Worm (Caenorhabditis elegans) whole organism, late embryonic: ENCODE results near the gene vps-16.

Source experiments
- Y22D7AL.16 ChIP-seq: sonication (generic microtip); optimal IDR thresholded peaks from 2 replicates; lab custom pipeline; 2016; ENCODE audit warnings: missing genetic modification characterization, missing compliant biosample characterization
- ceh-19 ChIP-seq: fragments of 200-800 bp; sonication (Bioruptor generic); optimal IDR thresholded peaks from 2 replicates; lab custom pipeline; 2018; ENCODE audit warnings: mild to moderate bottlenecking, missing genetic modification characterization, missing compliant biosample characterization
- ceh-45 ChIP-seq: fragments of 200-800 bp; sonication (Bioruptor generic); IDR thresholded peaks from 2 replicates; pipeline ENCODE4 v1.3.6; 2022; ENCODE audit warnings: missing genetic modification reagents, missing genetic modification characterization, missing compliant biosample characterization
- madf-2 ChIP-seq: sonication (generic microtip); optimal IDR thresholded peaks from 2 replicates; lab custom pipeline; 2017; ENCODE audit warnings: missing genetic modification characterization, missing compliant biosample characterization
- nhr-11 ChIP-seq: fragments of 150-350 bp; optimal IDR thresholded peaks from 2 replicates; lab custom pipeline; 2014; ENCODE audit warnings: missing biosample characterization, missing genetic modification characterization

DNA sequence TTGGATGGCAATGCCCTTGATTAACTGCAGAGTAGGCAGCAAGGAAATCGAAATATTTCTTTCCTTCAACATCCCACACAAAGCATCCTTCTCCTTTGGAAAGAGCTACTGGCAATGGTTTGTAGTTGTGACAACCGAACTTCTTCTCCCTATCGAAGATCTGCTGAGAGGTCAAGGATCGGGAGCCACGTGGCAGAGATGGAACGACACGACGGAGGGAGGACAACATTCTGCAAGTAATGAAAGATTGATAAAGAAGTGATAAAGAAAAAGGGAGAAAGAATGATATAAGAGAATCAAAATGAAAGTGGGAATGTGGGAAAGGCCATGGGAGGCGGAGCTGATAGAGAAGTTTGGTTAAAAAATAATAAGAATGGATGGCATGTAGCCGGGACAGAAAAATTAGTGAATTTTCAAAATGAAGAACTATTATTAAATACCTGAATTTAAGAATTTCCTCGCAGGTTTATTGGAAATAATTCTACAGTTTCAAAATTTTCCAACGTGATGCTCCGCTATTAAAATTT lies 37.3 kb upstream of the vps-16 start, which contains the start of gene oatr-1:
- no peak for TF ChIP-seq nhr-11 (tag; lab: Kevin White, UChicago)
- TF ChIP-seq ceh-19: no peak
- TF ChIP-seq ceh-45: no peak
- no peak for TF ChIP-seq Y22D7AL.16 (tag; lab: Kevin White, UChicago)
- no peak for TF ChIP-seq madf-2 (tag; lab: Kevin White, UChicago)
